Worm (Caenorhabditis elegans) whole organism, late embryonic: Measurements from ENCODE around the gene dnc-3.

Experiments
- ahr-1 ChIP-seq: sonication (generic microtip); optimal IDR thresholded peaks from 2 replicates; lab custom pipeline; 2016; ENCODE audit warnings: missing genetic modification characterization, missing compliant biosample characterization
- ama-1 ChIP-seq: fragments of 150-350 bp; optimal IDR thresholded peaks from 2 replicates; lab custom pipeline; 2014
- ceh-31 ChIP-seq: sonication (generic microtip); optimal IDR thresholded peaks from 2 replicates; lab custom pipeline; 2016; ENCODE audit warnings: missing genetic modification characterization, missing compliant biosample characterization
- dmd-4 ChIP-seq: sonication (generic microtip); optimal IDR thresholded peaks from 2 replicates; lab custom pipeline; 2016; ENCODE audit warnings: borderline replicate concordance, missing genetic modification characterization, missing compliant biosample characterization
- dve-1 ChIP-seq: sonication (generic microtip); optimal IDR thresholded peaks from 2 replicates; lab custom pipeline; 2017; ENCODE audit warnings: antibody characterized with exemption, mild to moderate bottlenecking, missing genetic modification characterization, missing compliant biosample characterization
- ets-4 ChIP-seq: sonication (generic microtip); optimal IDR thresholded peaks from 2 replicates; lab custom pipeline; 2016; ENCODE audit warnings: missing genetic modification characterization, missing compliant biosample characterization
- hlh-15 ChIP-seq: sonication (generic microtip); optimal IDR thresholded peaks from 2 replicates; lab custom pipeline; 2016; ENCODE audit warnings: missing genetic modification characterization, missing compliant biosample characterization
- sdc-2 ChIP-seq: sonication (generic microtip); optimal IDR thresholded peaks from 2 replicates; lab custom pipeline; 2016; ENCODE audit warnings: missing genotype, missing genetic modification characterization, missing compliant biosample characterization
- syd-9 ChIP-seq: sonication (generic microtip); optimal IDR thresholded peaks from 2 replicates; lab custom pipeline; 2016; ENCODE audit warnings: mild to moderate bottlenecking, missing genetic modification characterization, moderate library complexity, missing compliant biosample characterization

DNA sequence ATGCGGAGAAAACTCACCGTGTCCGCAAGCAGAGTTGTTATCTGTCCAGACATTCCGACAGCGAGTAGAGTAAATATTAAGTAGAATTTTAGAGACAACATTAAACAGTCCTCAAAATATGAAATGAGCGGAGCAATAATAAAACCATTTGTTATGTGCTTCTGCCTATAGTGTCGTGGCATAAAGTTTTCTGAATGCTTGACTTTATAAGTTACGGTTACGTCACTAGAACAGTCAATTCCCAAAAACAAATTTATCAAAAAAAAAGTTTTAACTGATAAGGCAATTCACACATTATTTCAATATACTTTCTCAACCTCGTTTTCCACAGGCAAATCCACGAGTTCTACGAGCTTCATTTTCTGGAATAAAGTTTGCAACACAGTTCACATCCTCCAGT, 15.6 kb downstream of the dnc-3 start, which contains the start of gene clec-127:
- TF ChIP-seq hlh-15 (tag; lab: Kevin White, UChicago) (no peak), dmd-4 (tag; lab: Kevin White, UChicago) (no peak), sdc-2 (no peak), ama-1 (lab: Kevin White, UChicago) (no peak), ets-4 (no peak), dve-1 (no peak), syd-9 (tag; lab: Kevin White, UChicago) (no peak), ahr-1 (no peak), ceh-31 (no peak)
